Worm (Caenorhabditis elegans) whole organism, L2 larva: Measurements from ENCODE around the gene Y39G8B.5.

Experiments
- C34F6.9 ChIP-seq: fragments of 150-350 bp; optimal IDR thresholded peaks from 2 replicates; lab custom pipeline; 2014; ENCODE audit warnings: missing biosample characterization, missing genetic modification characterization
- F13H6.1 ChIP-seq: sonication (generic microtip); optimal IDR thresholded peaks from 2 replicates; lab custom pipeline; 2016; ENCODE audit warnings: missing genetic modification characterization, missing compliant biosample characterization
- R02D3.7 ChIP-seq: fragments of 150-350 bp; optimal IDR thresholded peaks from 2 replicates; lab custom pipeline; 2014; ENCODE audit warnings: missing biosample characterization, missing genetic modification characterization
- ZK546.5 ChIP-seq: sonication (generic microtip); optimal IDR thresholded peaks from 2 replicates; lab custom pipeline; 2017; ENCODE audit warnings: missing biosample characterization, missing genetic modification characterization
- aly-2 ChIP-seq: fragments of 150-350 bp; optimal IDR thresholded peaks from 2 replicates; lab custom pipeline; 2014; ENCODE audit warnings: missing biosample characterization, missing genetic modification characterization
- ama-1 ChIP-seq: fragments of 150-350 bp; optimal IDR thresholded peaks from 2 replicates; lab custom pipeline; 2018; ENCODE audit warnings: inconsistent platforms
- ceh-16 ChIP-seq: fragments of 150-350 bp; optimal IDR thresholded peaks from 2 replicates; lab custom pipeline; 2014; ENCODE audit warnings: missing biosample characterization, missing genetic modification characterization
- ceh-82 ChIP-seq: fragments of 150-350 bp; optimal IDR thresholded peaks from 2 replicates; lab custom pipeline; 2014; ENCODE audit warnings: missing biosample characterization, missing genetic modification characterization
- crh-2 ChIP-seq: sonication (generic microtip); optimal IDR thresholded peaks from 2 replicates; lab custom pipeline; 2017; ENCODE audit warnings: missing biosample characterization, missing genetic modification characterization
- elt-1 ChIP-seq: fragments of 150-350 bp; optimal IDR thresholded peaks from 2 replicates; lab custom pipeline; 2014; ENCODE audit warnings: missing biosample characterization, missing genetic modification characterization
- elt-3 ChIP-seq: sonication (generic microtip); optimal IDR thresholded peaks from 2 replicates; lab custom pipeline; 2017; ENCODE audit warnings: missing biosample characterization, missing genetic modification characterization
- fos-1 ChIP-seq: fragments of 150-350 bp; optimal IDR thresholded peaks from 2 replicates; lab custom pipeline; 2014; ENCODE audit warnings: missing biosample characterization, missing genetic modification characterization
- gmeb-1 ChIP-seq: fragments of 150-350 bp; optimal IDR thresholded peaks from 2 replicates; lab custom pipeline; 2014; ENCODE audit warnings: missing biosample characterization, missing genetic modification characterization
- lin-11 ChIP-seq: fragments of 150-350 bp; sonication (generic microtip); optimal IDR thresholded peaks from 2 replicates; lab custom pipeline; 2014; ENCODE audit warnings: missing biosample characterization, missing genetic modification characterization, inconsistent platforms, mixed read lengths
- lin-13 ChIP-seq: fragments of 150-350 bp; optimal IDR thresholded peaks from 2 replicates; lab custom pipeline; 2014; ENCODE audit warnings: missing biosample characterization, missing genetic modification reagents, missing genetic modification characterization
- lin-39 ChIP-seq: fragments of 150-350 bp; optimal IDR thresholded peaks from 2 replicates; lab custom pipeline; 2014; ENCODE audit warnings: missing biosample characterization, missing genetic modification reagents, missing genetic modification characterization
- mab-5 ChIP-seq: fragments of 150-350 bp; optimal IDR thresholded peaks from 2 replicates; lab custom pipeline; 2014; ENCODE audit warnings: missing biosample characterization, missing genetic modification characterization
- mbf-1 ChIP-seq: sonication (generic microtip); optimal IDR thresholded peaks from 2 replicates; lab custom pipeline; 2017; ENCODE audit warnings: missing biosample characterization, missing genetic modification characterization
- nhr-10 ChIP-seq: sonication (generic microtip); optimal IDR thresholded peaks from 2 replicates; lab custom pipeline; 2017; ENCODE audit warnings: missing biosample characterization, missing genetic modification characterization
- nhr-12 ChIP-seq: fragments of 150-350 bp; optimal IDR thresholded peaks from 2 replicates; lab custom pipeline; 2014; ENCODE audit warnings: missing biosample characterization, missing genetic modification characterization
- nhr-129 ChIP-seq: fragments of 150-350 bp; optimal IDR thresholded peaks from 2 replicates; lab custom pipeline; 2014; ENCODE audit warnings: missing biosample characterization, missing genetic modification characterization
- nhr-23 ChIP-seq: fragments of 150-350 bp; optimal IDR thresholded peaks from 2 replicates; lab custom pipeline; 2014; ENCODE audit warnings: missing biosample characterization, missing genetic modification reagents, missing genetic modification characterization
- nhr-25 ChIP-seq: fragments of 150-350 bp; sonication (generic microtip); optimal IDR thresholded peaks from 3 replicates; lab custom pipeline; 2014; ENCODE audit warnings: missing biosample characterization, missing genetic modification characterization
- nhr-6 ChIP-seq: fragments of 150-350 bp; optimal IDR thresholded peaks from 2 replicates; lab custom pipeline; 2014; ENCODE audit warnings: missing biosample characterization, missing genetic modification characterization
- nhr-77 ChIP-seq: fragments of 150-350 bp; optimal IDR thresholded peaks from 2 replicates; lab custom pipeline; 2014; ENCODE audit warnings: missing biosample characterization, missing genetic modification characterization
- sem-4 ChIP-seq: fragments of 150-350 bp; optimal IDR thresholded peaks from 2 replicates; lab custom pipeline; 2014; ENCODE audit warnings: missing biosample characterization, missing genetic modification reagents, missing genetic modification characterization
- skn-1 ChIP-seq: sonication (generic microtip); optimal IDR thresholded peaks from 2 replicates; lab custom pipeline; 2017; ENCODE audit warnings: missing biosample characterization, missing genetic modification characterization
- sma-3 ChIP-seq: sonication (generic microtip); optimal IDR thresholded peaks from 2 replicates; lab custom pipeline; 2016; ENCODE audit warnings: missing genetic modification reagents, missing genetic modification characterization, missing compliant biosample characterization
- sma-9 ChIP-seq, 2 experiments: fragments of 150-350 bp in 1 of 2; sonication (generic microtip) in 1 of 2; optimal IDR thresholded peaks; 2 replicates each; lab custom pipeline; 2014 to 2016; ENCODE audit warnings: missing genetic modification characterization in 2 of 2, mild to moderate bottlenecking in 1 of 2, missing biosample characterization in 1 of 2, missing compliant biosample characterization in 1 of 2, missing genetic modification reagents in 1 of 2, moderate library complexity in 1 of 2
- snpc-4 ChIP-seq: fragments of 150-350 bp; optimal IDR thresholded peaks from 2 replicates; lab custom pipeline; 2014; ENCODE audit warnings: missing biosample characterization, missing genetic modification characterization
- unc-39 ChIP-seq: fragments of 150-350 bp; optimal IDR thresholded peaks from 2 replicates; lab custom pipeline; 2014; ENCODE audit warnings: missing biosample characterization, missing genetic modification characterization
- unc-55 ChIP-seq: fragments of 150-350 bp; sonication (generic microtip); optimal IDR thresholded peaks from 3 replicates; lab custom pipeline; 2014; ENCODE audit warnings: missing biosample characterization, missing genetic modification reagents, missing genetic modification characterization
- unc-62 ChIP-seq: fragments of 150-350 bp; optimal IDR thresholded peaks from 2 replicates; lab custom pipeline; 2014; ENCODE audit warnings: missing biosample characterization, missing genetic modification reagents, missing genetic modification characterization
- zag-1 ChIP-seq: fragments of 150-350 bp; optimal IDR thresholded peaks from 2 replicates; lab custom pipeline; 2014; ENCODE audit warnings: missing biosample characterization, missing genetic modification characterization
- ztf-1 ChIP-seq: fragments of 200-800 bp; sonication (Bioruptor generic); conservative IDR thresholded peaks from 2 replicates; pipeline ENCODE4 v1.3.6; 2022; ENCODE audit warnings: missing genetic modification characterization, missing compliant biosample characterization
- ztf-11 ChIP-seq: sonication (generic microtip); optimal IDR thresholded peaks from 2 replicates; lab custom pipeline; 2017; ENCODE audit warnings: missing biosample characterization, missing genetic modification characterization
- ztf-4 ChIP-seq: fragments of 150-350 bp; optimal IDR thresholded peaks from 2 replicates; lab custom pipeline; 2014; ENCODE audit warnings: missing biosample characterization, missing genetic modification characterization

Y39G8B.5 gene

DNA sequence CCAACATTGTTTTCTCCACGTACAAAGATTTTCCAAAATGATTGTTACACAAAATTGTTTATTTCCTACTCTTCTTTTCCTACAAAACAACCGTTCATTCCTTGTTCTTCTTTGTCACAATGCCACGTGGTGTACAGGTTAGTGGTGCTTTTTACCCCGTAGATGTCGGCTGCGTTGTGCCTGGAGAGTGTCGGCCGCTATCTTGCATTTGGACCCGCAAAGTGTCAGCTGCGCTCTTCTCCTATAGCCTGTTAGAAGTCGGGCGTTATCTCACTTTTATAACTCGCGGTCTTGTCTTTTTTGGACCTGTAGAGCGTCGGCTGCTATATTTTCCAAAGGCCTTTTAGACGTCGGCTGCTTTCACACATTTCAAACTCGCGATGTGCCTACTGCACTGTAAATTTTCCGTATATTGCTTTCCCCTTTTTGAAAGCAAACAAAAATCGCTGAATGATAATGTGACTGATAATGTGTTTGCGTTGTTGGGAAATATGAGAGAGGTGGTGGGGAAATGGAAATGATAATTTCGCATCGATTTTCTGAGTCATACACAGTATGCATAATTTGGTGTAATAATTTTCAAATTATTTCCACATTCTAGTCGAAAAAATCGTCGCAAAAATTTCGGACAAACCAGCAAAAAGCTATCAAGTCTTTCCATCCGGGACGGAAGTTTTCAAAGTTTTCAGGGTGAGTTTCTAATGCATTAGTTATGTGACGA, 19.2 kb upstream of the Y39G8B.5 start, which contains the start of gene F01D5.8:
TSS of gene F01D5.8 (plus strand) at position 51 of the 721 bp plus-strand sequence.
- peak; percentile 75 for TF ChIP-seq fos-1 (tag; lab: Kevin White, UChicago)
- TF ChIP-seq elt-3 (tag; lab: Kevin White, UChicago) = no peak
- peak; percentile 47 for TF ChIP-seq snpc-4
- TF ChIP-seq, all 48 proteins: peak for 2

DNA sequence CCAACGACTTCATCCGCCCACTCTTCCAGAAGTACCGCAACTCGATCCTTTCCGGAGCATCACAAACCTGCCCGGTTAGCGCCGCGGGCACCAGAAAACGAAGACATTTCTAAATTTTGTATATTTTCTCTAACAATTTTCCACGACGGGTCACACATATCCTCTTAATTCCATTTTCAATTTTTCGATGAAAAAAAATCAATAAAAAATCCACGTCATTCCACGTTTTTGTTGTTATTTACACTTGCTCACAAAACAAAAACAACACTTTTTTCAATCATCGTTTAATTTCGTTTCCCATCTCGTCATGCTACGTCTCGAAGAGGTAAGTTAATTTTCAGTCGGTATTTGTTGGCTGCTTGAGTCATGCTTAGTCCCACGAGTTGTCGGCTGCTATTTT, 16.7 kb upstream of the Y39G8B.5 start, which contains the start of gene F01D5.7:
TSS of gene F01D5.7 (plus strand) at position 301 of the 400 bp plus-strand sequence.
- TF ChIP-seq F13H6.1 (tag; lab: Kevin White, UChicago) = no peak
- no peak for TF ChIP-seq lin-11 (tag; lab: Kevin White, UChicago)
- no peak for TF ChIP-seq elt-1 (tag; lab: Kevin White, UChicago)

DNA sequence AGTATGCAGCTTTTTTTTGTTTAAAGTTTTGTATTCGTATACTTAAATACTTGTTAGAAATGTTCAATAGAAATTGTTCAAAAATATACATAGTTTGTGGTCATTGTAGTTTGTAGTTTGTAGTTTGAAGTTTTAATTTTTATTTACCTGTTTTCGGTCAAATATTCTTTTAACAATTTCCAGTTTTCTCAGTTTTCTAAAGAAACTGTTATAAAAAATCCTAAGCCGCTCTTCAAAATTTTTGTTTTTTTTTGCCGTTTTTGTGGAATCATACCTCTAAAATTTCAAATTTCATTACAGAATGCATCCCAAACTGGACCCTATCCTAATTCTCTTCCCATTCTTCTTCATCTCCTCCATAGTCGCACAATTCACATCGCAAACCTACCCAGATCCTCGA, 14.6 kb upstream of the Y39G8B.5 start, which contains the start of gene F01D5.6:
TSS of gene F01D5.6 (plus strand) at position 301 of the 400 bp plus-strand sequence.
- no peak for TF ChIP-seq ztf-4 (tag; lab: Kevin White, UChicago)
- no peak for TF ChIP-seq unc-39 (tag; lab: Kevin White, UChicago)
- TF ChIP-seq sma-3 (GFP tag; lab: Kevin White, UChicago) = no peak
- no peak for TF ChIP-seq ama-1 (lab: Kevin White, UChicago)
- no peak for TF ChIP-seq aly-2 (tag; lab: Kevin White, UChicago)
- TF ChIP-seq unc-62 (GFP tag; lab: Kevin White, UChicago) = no peak
- TF ChIP-seq nhr-23 = no peak
- TF ChIP-seq sma-9 (GFP tag; optimal IDR thresholded peaks at IDR 0.05; lab: Kevin White, UChicago) = no peak
- no peak for TF ChIP-seq sma-9 (tag; optimal IDR thresholded peaks at IDR 0.05; lab: Kevin White, UChicago)
- no peak for TF ChIP-seq crh-2 (tag; lab: Kevin White, UChicago)
- no peak for TF ChIP-seq nhr-6 (tag; lab: Kevin White, UChicago)
- TF ChIP-seq sem-4 (tag; lab: Kevin White, UChicago) = no peak
- TF ChIP-seq nhr-25 (tag; lab: Kevin White, UChicago) = no peak
- no peak for TF ChIP-seq zag-1 (tag; lab: Kevin White, UChicago)
- no peak for TF ChIP-seq R02D3.7 (tag; lab: Kevin White, UChicago)
- TF ChIP-seq nhr-129 = no peak
- TF ChIP-seq ztf-1 = no peak
- TF ChIP-seq ceh-82 (tag; lab: Kevin White, UChicago) = no peak
- no peak for TF ChIP-seq ztf-11 (tag; lab: Kevin White, UChicago)

DNA sequence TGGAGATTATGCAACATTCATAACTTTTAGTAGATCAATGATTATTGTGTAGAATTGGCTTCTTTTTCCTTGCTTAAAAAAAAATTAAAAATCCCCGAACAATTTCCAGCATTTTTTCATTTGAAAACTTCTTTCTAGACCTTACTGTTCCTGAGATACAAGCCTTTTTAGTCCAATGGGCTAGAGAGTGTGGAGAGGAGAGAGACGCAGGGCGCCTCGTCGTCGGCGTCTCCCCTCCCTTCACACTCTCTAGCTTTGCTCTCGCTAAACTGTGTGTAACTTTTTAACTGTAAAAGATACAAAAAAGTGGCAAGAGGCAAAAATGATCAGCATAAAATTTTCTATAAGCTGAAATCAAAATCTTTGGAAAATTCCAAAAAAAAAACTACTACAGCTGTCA, 13.5 kb upstream of the Y39G8B.5 start:
- TF ChIP-seq gmeb-1 (no peak), lin-13 (GFP tag; lab: Kevin White, UChicago) (no peak), ceh-16 (tag; lab: Kevin White, UChicago) (no peak), nhr-77 (no peak), nhr-25 (tag; lab: Kevin White, UChicago) (no peak), lin-39 (tag; lab: Kevin White, UChicago) (no peak), sma-9 (GFP tag; optimal IDR thresholded peaks at IDR 0.05; lab: Kevin White, UChicago) (no peak), sma-9 (tag; optimal IDR thresholded peaks at IDR 0.05; lab: Kevin White, UChicago) (no peak), unc-55 (GFP tag; lab: Kevin White, UChicago) (no peak), lin-11 (tag; lab: Kevin White, UChicago) (no peak), crh-2 (tag; lab: Kevin White, UChicago) (no peak), skn-1 (tag; lab: Kevin White, UChicago) (no peak), mab-5 (tag; lab: Kevin White, UChicago) (no peak), ZK546.5 (no peak), mbf-1 (tag; lab: Kevin White, UChicago) (no peak), nhr-12 (tag; lab: Kevin White, UChicago) (no peak), C34F6.9 (no peak), nhr-10 (tag; lab: Kevin White, UChicago) (no peak)
